Worm (Caenorhabditis elegans) whole organism, mixed stage, embryonic: ENCODE measurements around the gene mdl-1.
A peak's percentile ranks its signal among the peaks of the same experiment; 100 is the strongest.

Source experiments
- M03D4.4 ChIP-seq: sonication (generic microtip); optimal IDR thresholded peaks from 2 replicates; lab custom pipeline; 2017; ENCODE audit warnings: mild to moderate bottlenecking, missing genetic modification characterization, missing compliant biosample characterization
- bed-3 ChIP-seq: fragments of 200-800 bp; sonication (Bioruptor generic); optimal IDR thresholded peaks from 3 replicates; lab custom pipeline; 2018; ENCODE audit warnings: mild to moderate bottlenecking, missing genetic modification characterization, moderate library complexity, missing compliant biosample characterization
- blmp-1 ChIP-seq: fragments of 150-350 bp; optimal IDR thresholded peaks from 2 replicates; lab custom pipeline; 2014; ENCODE audit warnings: missing biosample characterization, missing genetic modification characterization
- ceh-39 ChIP-seq: fragments of 150-350 bp; optimal IDR thresholded peaks from 2 replicates; lab custom pipeline; 2014; ENCODE audit warnings: missing biosample characterization, missing genetic modification characterization
- ceh-43 ChIP-seq: fragments of 200-800 bp; sonication (Bioruptor generic); optimal IDR thresholded peaks from 2 replicates; lab custom pipeline; 2018; ENCODE audit warnings: mild to moderate bottlenecking, missing genetic modification characterization, moderate library complexity, missing compliant biosample characterization
- ceh-83 ChIP-seq: fragments of 200-800 bp; sonication (Bioruptor generic); optimal IDR thresholded peaks from 2 replicates; lab custom pipeline; 2018; ENCODE audit warnings: mild to moderate bottlenecking, missing genetic modification characterization, missing compliant biosample characterization
- ces-1 ChIP-seq: fragments of 150-350 bp; optimal IDR thresholded peaks from 2 replicates; lab custom pipeline; 2014; ENCODE audit warnings: missing biosample characterization, missing genetic modification reagents, missing genetic modification characterization
- cnd-1 ChIP-seq: fragments of 200-800 bp; sonication (Bioruptor generic); optimal IDR thresholded peaks from 2 replicates; lab custom pipeline; 2018; ENCODE audit warnings: mild to moderate bottlenecking, missing genetic modification characterization, missing compliant biosample characterization
- drap-1 ChIP-seq: fragments of 200-800 bp; sonication (Bioruptor generic); optimal IDR thresholded peaks from 3 replicates; lab custom pipeline; 2018; ENCODE audit warnings: mild to moderate bottlenecking, missing genetic modification characterization, missing compliant biosample characterization
- elt-1 ChIP-seq: sonication (generic microtip); optimal IDR thresholded peaks from 2 replicates; lab custom pipeline; 2017; ENCODE audit warnings: missing genetic modification characterization, mild to moderate bottlenecking, missing compliant biosample characterization, antibody characterized with exemption, moderate library complexity, borderline replicate concordance; ENCODE audit not compliant: insufficient read depth
- elt-3 ChIP-seq: fragments of 150-350 bp; optimal IDR thresholded peaks from 2 replicates; lab custom pipeline; 2014; ENCODE audit warnings: missing biosample characterization, missing genetic modification characterization
- flh-1 ChIP-seq: fragments of 200-800 bp; sonication (Bioruptor generic); optimal IDR thresholded peaks from 2 replicates; lab custom pipeline; 2018; ENCODE audit warnings: mild to moderate bottlenecking, missing genetic modification characterization, moderate library complexity, missing compliant biosample characterization
- ham-2 ChIP-seq: fragments of 200-800 bp; sonication (Bioruptor generic); optimal IDR thresholded peaks from 2 replicates; lab custom pipeline; 2018; ENCODE audit warnings: mild to moderate bottlenecking, missing genetic modification characterization, missing compliant biosample characterization
- hlh-1 ChIP-seq: fragments of 150-350 bp; optimal IDR thresholded peaks from 2 replicates; lab custom pipeline; 2014; ENCODE audit warnings: missing biosample characterization, missing genetic modification reagents, missing genetic modification characterization
- lin-13 ChIP-seq: fragments of 150-350 bp; optimal IDR thresholded peaks from 2 replicates; lab custom pipeline; 2014; ENCODE audit warnings: missing biosample characterization, missing genetic modification characterization
- lin-32 ChIP-seq: fragments of 200-800 bp; sonication (Bioruptor generic); optimal IDR thresholded peaks from 2 replicates; lab custom pipeline; 2018; ENCODE audit warnings: mild to moderate bottlenecking, missing genetic modification characterization, missing compliant biosample characterization
- lsy-2 ChIP-seq: fragments of 150-350 bp; optimal IDR thresholded peaks from 2 replicates; lab custom pipeline; 2014; ENCODE audit warnings: missing biosample characterization, missing genetic modification characterization
- mab-5 ChIP-seq: fragments of 150-350 bp; optimal IDR thresholded peaks from 2 replicates; lab custom pipeline; 2014; ENCODE audit warnings: missing biosample characterization, missing genetic modification characterization
- mep-1 ChIP-seq: fragments of 150-350 bp; optimal IDR thresholded peaks from 2 replicates; lab custom pipeline; 2017; ENCODE audit warnings: missing biosample characterization, missing genetic modification reagents, missing genetic modification characterization, inconsistent platforms
- mls-2 ChIP-seq: sonication (generic microtip); optimal IDR thresholded peaks from 2 replicates; lab custom pipeline; 2016; ENCODE audit warnings: mild to moderate bottlenecking, missing genetic modification characterization, moderate library complexity, missing compliant biosample characterization
- nhr-12 ChIP-seq: fragments of 150-350 bp; optimal IDR thresholded peaks from 2 replicates; lab custom pipeline; 2014; ENCODE audit warnings: missing biosample characterization, missing genetic modification characterization
- nhr-2 ChIP-seq: fragments of 150-350 bp; optimal IDR thresholded peaks from 2 replicates; lab custom pipeline; 2014; ENCODE audit warnings: missing biosample characterization, missing genetic modification characterization
- nhr-237 ChIP-seq: fragments of 150-350 bp; optimal IDR thresholded peaks from 2 replicates; lab custom pipeline; 2014; ENCODE audit warnings: missing biosample characterization, missing genetic modification characterization
- nhr-28 ChIP-seq: fragments of 150-350 bp; optimal IDR thresholded peaks from 2 replicates; lab custom pipeline; 2014; ENCODE audit warnings: missing biosample characterization, missing genetic modification characterization
- nhr-76 ChIP-seq: sonication (generic microtip); optimal IDR thresholded peaks from 2 replicates; lab custom pipeline; 2017; ENCODE audit warnings: missing biosample characterization, missing genetic modification characterization
- pha-4 ChIP-seq: fragments of 150-350 bp; optimal IDR thresholded peaks from 2 replicates; lab custom pipeline; 2018; ENCODE audit warnings: missing biosample characterization, missing genetic modification reagents, missing genetic modification characterization
- sem-2 ChIP-seq: fragments of 200-800 bp; sonication (Bioruptor generic); optimal IDR thresholded peaks from 2 replicates; lab custom pipeline; 2018; ENCODE audit warnings: mild to moderate bottlenecking, missing genetic modification characterization, missing compliant biosample characterization
- snpc-4 ChIP-seq: fragments of 150-350 bp; optimal IDR thresholded peaks from 2 replicates; lab custom pipeline; 2014; ENCODE audit warnings: missing biosample characterization, missing genetic modification characterization
- sptf-1 ChIP-seq: sonication (generic microtip); optimal IDR thresholded peaks from 2 replicates; lab custom pipeline; 2017; ENCODE audit warnings: mild to moderate bottlenecking, missing genetic modification characterization, moderate library complexity, missing compliant biosample characterization
- tbx-8 ChIP-seq: fragments of 200-800 bp; sonication (Bioruptor generic); optimal IDR thresholded peaks from 2 replicates; lab custom pipeline; 2018; ENCODE audit warnings: mild to moderate bottlenecking, missing genetic modification characterization, moderate library complexity, missing compliant biosample characterization
- unc-120 ChIP-seq: sonication (generic microtip); optimal IDR thresholded peaks from 2 replicates; lab custom pipeline; 2017; ENCODE audit warnings: missing genetic modification characterization, missing compliant biosample characterization; ENCODE audit not compliant: poor library complexity, severe bottlenecking
- unc-39 ChIP-seq: fragments of 150-350 bp; optimal IDR thresholded peaks from 2 replicates; lab custom pipeline; 2014; ENCODE audit warnings: missing biosample characterization, missing genetic modification characterization
- unc-62 ChIP-seq: fragments of 150-350 bp; optimal IDR thresholded peaks from 2 replicates; lab custom pipeline; 2014; ENCODE audit warnings: missing biosample characterization, missing genetic modification reagents, missing genetic modification characterization
- zip-8 ChIP-seq: fragments of 150-350 bp; optimal IDR thresholded peaks from 2 replicates; lab custom pipeline; 2014; ENCODE audit warnings: missing biosample characterization, missing genetic modification characterization
- ztf-11 ChIP-seq: fragments of 150-350 bp; optimal IDR thresholded peaks from 2 replicates; lab custom pipeline; 2014; ENCODE audit warnings: missing biosample characterization, missing genetic modification characterization

Gene mdl-1

DNA sequence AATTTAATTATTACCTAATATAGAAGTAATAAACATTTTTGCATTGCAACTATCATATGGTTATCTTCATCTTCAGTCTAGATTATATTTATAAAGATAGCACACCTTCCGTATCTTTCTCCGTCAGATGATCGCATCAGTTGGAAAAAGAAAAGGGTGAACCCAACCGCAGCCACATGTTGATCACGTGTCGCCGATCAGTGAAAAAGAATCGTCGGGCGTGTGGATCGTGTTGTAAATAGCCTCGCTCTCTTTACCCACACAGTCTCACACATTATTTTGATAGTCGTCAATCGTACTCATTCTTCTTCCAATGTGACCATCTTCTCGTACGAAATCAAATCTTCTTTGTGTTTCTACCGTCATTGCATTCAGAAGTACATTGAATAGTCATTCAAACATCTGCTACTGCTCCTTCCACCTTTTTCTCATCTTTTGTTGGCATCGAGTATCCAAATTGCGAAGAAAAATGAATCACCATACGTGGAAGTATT is 1.7 kb downstream of the mdl-1 start:
- TF ChIP-seq hlh-1 (peak; percentile 45), cnd-1 (tag; lab: Kevin White, UChicago) (no peak), lsy-2 (peak; percentile 10), snpc-4 (tag; lab: Kevin White, UChicago) (no peak), unc-62 (GFP tag; lab: Kevin White, UChicago) (peak; percentile 82), elt-1 (tag; lab: Kevin White, UChicago) (peak; percentile 98), drap-1 (GFP tag; lab: Kevin White, UChicago) (no peak), lin-13 (no peak), pha-4 (tag; lab: Kevin White, UChicago) (peak; percentile 42), lin-32 (GFP tag; lab: Kevin White, UChicago) (no peak), nhr-76 (tag; lab: Kevin White, UChicago) (no peak), ceh-39 (tag; lab: Kevin White, UChicago) (no peak), nhr-12 (tag; lab: Kevin White, UChicago) (no peak), nhr-28 (no peak), elt-3 (tag; lab: Kevin White, UChicago) (peak; percentile 89), sptf-1 (tag; lab: Kevin White, UChicago) (no peak), bed-3 (GFP tag; lab: Kevin White, UChicago) (no peak), mab-5 (tag; lab: Kevin White, UChicago) (no peak), nhr-237 (tag; lab: Kevin White, UChicago) (peak; percentile 36), M03D4.4 (tag; lab: Kevin White, UChicago) (no peak), ztf-11 (tag; lab: Kevin White, UChicago) (no peak), unc-39 (tag; lab: Kevin White, UChicago) (no peak), nhr-2 (no peak), sem-2 (GFP tag; lab: Kevin White, UChicago) (no peak), blmp-1 (tag; lab: Kevin White, UChicago) (no peak), ceh-43 (no peak), ham-2 (peak; percentile 58), flh-1 (GFP tag; lab: Kevin White, UChicago) (no peak), ces-1 (GFP tag; lab: Kevin White, UChicago) (no peak), zip-8 (tag; lab: Kevin White, UChicago) (no peak), tbx-8 (GFP tag; lab: Kevin White, UChicago) (peak; percentile 17), mep-1 (tag; lab: Kevin White, UChicago) (peak; percentile 39), ceh-83 (peak; percentile 23), unc-120 (tag; lab: Kevin White, UChicago) (peak; percentile 35), mls-2 (tag; lab: Kevin White, UChicago) (no peak)

DNA sequence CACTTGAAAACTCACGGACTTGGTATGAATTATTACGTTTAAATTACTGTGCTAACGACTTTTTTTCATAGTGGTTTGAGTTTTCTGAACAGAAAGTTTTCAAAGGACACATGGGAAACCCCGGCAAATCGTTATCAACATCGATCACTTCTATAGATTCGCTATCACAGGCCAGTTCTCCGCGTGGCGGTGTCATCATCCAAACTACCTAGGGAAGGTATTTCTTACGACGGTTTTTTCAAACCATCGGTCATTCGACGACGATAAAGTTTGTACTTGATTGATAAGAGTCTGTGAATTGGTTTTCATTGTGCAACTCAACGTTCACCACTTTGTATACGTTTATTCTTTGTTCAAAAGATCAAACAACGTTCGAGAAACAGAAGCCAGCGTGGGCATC is 2.4 kb downstream of the mdl-1 start:
- no peak for TF ChIP-seq ceh-43
- no peak for TF ChIP-seq bed-3 (GFP tag; lab: Kevin White, UChicago)
- TF ChIP-seq unc-120 (tag; lab: Kevin White, UChicago), result no peak
- TF ChIP-seq zip-8 (tag; lab: Kevin White, UChicago), result no peak
- TF ChIP-seq mls-2 (tag; lab: Kevin White, UChicago), result no peak
- TF ChIP-seq hlh-1, result no peak
- TF ChIP-seq cnd-1 (tag; lab: Kevin White, UChicago), result no peak
- TF ChIP-seq nhr-237 (tag; lab: Kevin White, UChicago), result no peak
- no peak for TF ChIP-seq elt-1 (tag; lab: Kevin White, UChicago)
- no peak for TF ChIP-seq nhr-2

ce11 chrX:6744978-6745377 is 2.8 kb downstream of the mdl-1 start:
- no peak for TF ChIP-seq M03D4.4 (tag; lab: Kevin White, UChicago)
- no peak for TF ChIP-seq mab-5 (tag; lab: Kevin White, UChicago)
- TF ChIP-seq ces-1 (GFP tag; lab: Kevin White, UChicago), result peak; percentile 1

ce11 chrX:6745515-6745914 is 3.4 kb downstream of the mdl-1 start:
- TF ChIP-seq blmp-1 (tag; lab: Kevin White, UChicago), result no peak
- no peak for TF ChIP-seq lin-13
- no peak for TF ChIP-seq elt-1 (tag; lab: Kevin White, UChicago)
- TF ChIP-seq bed-3 (GFP tag; lab: Kevin White, UChicago), result no peak
- no peak for TF ChIP-seq pha-4 (tag; lab: Kevin White, UChicago)
- TF ChIP-seq tbx-8 (GFP tag; lab: Kevin White, UChicago), result no peak
- no peak for TF ChIP-seq nhr-76 (tag; lab: Kevin White, UChicago)
- TF ChIP-seq mep-1 (tag; lab: Kevin White, UChicago), result no peak
- TF ChIP-seq zip-8 (tag; lab: Kevin White, UChicago), result no peak
- no peak for TF ChIP-seq M03D4.4 (tag; lab: Kevin White, UChicago)
- TF ChIP-seq cnd-1 (tag; lab: Kevin White, UChicago), result no peak
- no peak for TF ChIP-seq lsy-2
